Fruit fly (Drosophila melanogaster): ENCODE results near the gene CG4953.

Gene CG4953

DNA sequence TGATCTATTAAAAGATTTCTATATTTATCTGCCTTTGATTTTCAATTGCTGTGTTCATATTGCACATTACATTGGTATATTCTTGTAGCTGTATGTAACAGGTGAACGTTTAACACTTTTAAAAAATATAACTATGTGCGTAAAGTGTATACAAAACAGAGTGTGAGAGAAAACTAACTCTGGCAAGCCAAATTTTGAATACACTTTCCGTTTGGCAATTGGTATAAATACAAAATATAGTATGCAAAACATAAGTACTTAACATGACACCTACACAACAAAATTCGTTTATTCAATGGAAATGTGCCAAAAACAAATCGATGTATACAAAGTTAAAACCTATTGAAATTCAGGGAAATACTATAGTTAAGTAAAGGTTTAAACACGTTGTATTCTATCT is 33.7 kb upstream of the CG4953 start:
- TF ChIP-seq insv (optimal IDR thresholded peaks at IDR 0.05) (no peak), h (optimal IDR thresholded peaks at IDR 0.05) (no peak), psq (optimal IDR thresholded peaks at IDR 0.05) (no peak)

DNA sequence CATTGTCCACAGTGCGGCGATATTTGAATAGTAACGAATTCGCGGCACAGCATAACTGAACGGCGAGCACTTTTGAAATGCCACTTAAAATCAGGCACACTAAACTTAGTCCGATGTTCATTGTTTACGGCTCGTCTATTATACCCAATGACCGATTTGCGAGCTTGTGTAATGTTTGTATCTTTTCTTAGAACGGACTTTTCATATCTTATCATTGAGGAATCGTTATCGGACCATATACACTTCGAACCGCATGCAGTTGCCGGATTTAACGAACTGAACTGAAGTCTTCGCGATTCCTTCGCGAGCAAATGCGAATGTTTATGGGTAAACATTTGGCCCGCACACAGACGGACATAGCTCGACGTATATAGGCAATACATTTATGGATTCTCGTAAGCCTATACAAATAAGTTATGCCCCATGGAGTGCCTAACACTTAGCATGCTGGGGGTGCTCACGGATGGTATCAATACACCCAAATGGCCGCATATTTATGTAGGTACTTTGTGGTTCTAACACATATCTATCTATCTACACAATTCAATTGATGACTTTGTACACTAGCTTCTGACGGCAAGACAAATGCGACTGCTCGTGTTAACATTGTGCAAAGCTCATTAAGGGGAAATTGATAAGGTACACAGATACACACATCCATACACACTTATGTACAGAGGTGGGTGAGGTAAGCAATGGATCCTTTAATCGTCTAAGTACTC is 28.6 kb upstream of the CG4953 start, which contains the start of gene mthl15:
mthl15 (minus strand) TSS at position 593 of the 722 bp plus-strand sequence.
- TF ChIP-seq h (optimal IDR thresholded peaks at IDR 0.05), result no peak
- TF ChIP-seq Myc (optimal IDR thresholded peaks at IDR 0.05), result no peak
- TF ChIP-seq insv (optimal IDR thresholded peaks at IDR 0.05), result no peak
- TF ChIP-seq psq (optimal IDR thresholded peaks at IDR 0.05), result no peak
- no peak for TF ChIP-seq Sin3A (optimal IDR thresholded peaks at IDR 0.05)
- TF ChIP-seq ttk (optimal IDR thresholded peaks at IDR 0.05), result no peak

- no peak for TF ChIP-seq Myc (optimal IDR thresholded peaks at IDR 0.05)
- no peak for TF ChIP-seq ttk (optimal IDR thresholded peaks at IDR 0.05)
- no peak for TF ChIP-seq insv (optimal IDR thresholded peaks at IDR 0.05)
- TF ChIP-seq psq (optimal IDR thresholded peaks at IDR 0.05), result no peak
- TF ChIP-seq Sin3A (optimal IDR thresholded peaks at IDR 0.05), result no peak
- no peak for TF ChIP-seq h (optimal IDR thresholded peaks at IDR 0.05)
Measured at dm6 chr2L:10238726-10239652, 27.5 kb upstream of the CG4953 start, which contains the start of gene me31B. me31B (plus strand) TSS chr2L:10239341.

dm6 chr2L:10246785-10247190 is 19.7 kb upstream of the CG4953 start, which contains the start of gene chico:
chico (minus strand) TSS chr2L:10247078.
- TF ChIP-seq insv (optimal IDR thresholded peaks at IDR 0.05) (no peak), psq (optimal IDR thresholded peaks at IDR 0.05) (no peak), Sin3A (optimal IDR thresholded peaks at IDR 0.05) (no peak), ttk (optimal IDR thresholded peaks at IDR 0.05) (no peak), h (optimal IDR thresholded peaks at IDR 0.05) (no peak), Myc (optimal IDR thresholded peaks at IDR 0.05) (no peak)

DNA sequence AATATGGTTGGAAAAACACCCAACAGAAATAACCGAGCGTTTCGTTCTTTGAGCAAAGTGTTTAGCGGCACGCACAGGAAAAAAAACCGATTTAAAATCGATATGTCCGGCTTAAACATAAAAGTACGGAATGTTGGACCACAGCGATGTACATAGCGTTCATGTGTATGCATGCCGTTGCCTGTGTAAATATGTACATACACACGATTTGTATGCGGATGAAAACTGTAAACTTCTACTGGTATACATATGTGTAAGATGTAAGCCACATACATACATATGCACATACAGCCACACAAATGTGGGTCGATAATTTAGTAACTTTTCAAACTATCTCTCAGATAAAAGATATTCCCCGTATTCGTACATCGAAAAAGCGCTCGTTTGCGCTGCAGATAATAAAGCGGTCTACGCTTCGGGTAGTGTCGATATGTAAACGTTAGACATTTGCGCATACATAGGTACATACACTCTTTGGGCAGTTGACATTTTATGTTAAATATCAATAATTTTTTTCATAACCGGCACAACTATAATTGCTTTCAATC is 16.8 kb upstream of the CG4953 start:
- TF ChIP-seq h (optimal IDR thresholded peaks at IDR 0.05) (no peak), psq (optimal IDR thresholded peaks at IDR 0.05) (no peak), Myc (optimal IDR thresholded peaks at IDR 0.05) (no peak), insv (optimal IDR thresholded peaks at IDR 0.05) (no peak), ttk (optimal IDR thresholded peaks at IDR 0.05) (no peak), Sin3A (optimal IDR thresholded peaks at IDR 0.05) (no peak)

DNA sequence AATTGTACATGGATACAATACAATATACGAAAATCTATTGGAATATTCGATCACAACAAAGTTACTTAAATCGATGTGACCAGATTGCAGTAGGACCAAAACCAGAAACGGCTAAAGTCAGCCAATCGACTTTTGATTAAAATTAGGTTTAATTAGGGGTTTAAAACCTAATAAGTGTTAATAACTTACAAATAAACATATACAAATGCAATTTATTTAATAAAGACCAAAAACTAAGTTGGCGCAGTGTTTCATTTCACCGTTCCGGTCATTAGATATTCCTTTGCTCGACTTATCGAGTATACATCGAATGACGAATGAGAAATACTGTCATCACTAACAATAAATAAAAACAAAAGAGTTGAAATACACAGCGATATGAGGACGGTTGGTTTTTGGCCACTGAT is 16.1 kb upstream of the CG4953 start, which contains the start of the genes bsk and CG31717:
bsk (minus strand) TSS at position 61 of the 407 bp plus-strand sequence.
CG31717 (plus strand) TSS at position 297 of the 407 bp plus-strand sequence.
- no peak for TF ChIP-seq Sin3A (optimal IDR thresholded peaks at IDR 0.05)
- no peak for TF ChIP-seq insv (optimal IDR thresholded peaks at IDR 0.05)

- no peak for TF ChIP-seq Sin3A (optimal IDR thresholded peaks at IDR 0.05)
- no peak for TF ChIP-seq ttk (optimal IDR thresholded peaks at IDR 0.05)
- no peak for TF ChIP-seq insv (optimal IDR thresholded peaks at IDR 0.05)
- TF ChIP-seq h (optimal IDR thresholded peaks at IDR 0.05), result no peak
- no peak for TF ChIP-seq Myc (optimal IDR thresholded peaks at IDR 0.05)
- TF ChIP-seq psq (optimal IDR thresholded peaks at IDR 0.05), result no peak
Measured at dm6 chr2L:10251592-10251991, 14.9 kb upstream of the CG4953 start, which contains the start of gene Ror. Ror (plus strand) TSS chr2L:10251843.

dm6 chr2L:10255725-10256158 is 10.8 kb upstream of the CG4953 start, which contains the start of gene CG5676:
CG5676 (minus strand) TSS chr2L:10255891.
- TF ChIP-seq Myc (optimal IDR thresholded peaks at IDR 0.05) (no peak), h (optimal IDR thresholded peaks at IDR 0.05) (no peak), Sin3A (optimal IDR thresholded peaks at IDR 0.05) (no peak), ttk (optimal IDR thresholded peaks at IDR 0.05) (no peak), psq (optimal IDR thresholded peaks at IDR 0.05) (no peak), insv (optimal IDR thresholded peaks at IDR 0.05) (no peak)

- TF ChIP-seq Sin3A (optimal IDR thresholded peaks at IDR 0.05) (no peak), psq (optimal IDR thresholded peaks at IDR 0.05) (no peak), h (optimal IDR thresholded peaks at IDR 0.05) (no peak), Myc (optimal IDR thresholded peaks at IDR 0.05) (no peak), insv (optimal IDR thresholded peaks at IDR 0.05) (no peak), ttk (optimal IDR thresholded peaks at IDR 0.05) (no peak)
Measured at dm6 chr2L:10259960-10260749, 6.3 kb upstream of the CG4953 start.

DNA sequence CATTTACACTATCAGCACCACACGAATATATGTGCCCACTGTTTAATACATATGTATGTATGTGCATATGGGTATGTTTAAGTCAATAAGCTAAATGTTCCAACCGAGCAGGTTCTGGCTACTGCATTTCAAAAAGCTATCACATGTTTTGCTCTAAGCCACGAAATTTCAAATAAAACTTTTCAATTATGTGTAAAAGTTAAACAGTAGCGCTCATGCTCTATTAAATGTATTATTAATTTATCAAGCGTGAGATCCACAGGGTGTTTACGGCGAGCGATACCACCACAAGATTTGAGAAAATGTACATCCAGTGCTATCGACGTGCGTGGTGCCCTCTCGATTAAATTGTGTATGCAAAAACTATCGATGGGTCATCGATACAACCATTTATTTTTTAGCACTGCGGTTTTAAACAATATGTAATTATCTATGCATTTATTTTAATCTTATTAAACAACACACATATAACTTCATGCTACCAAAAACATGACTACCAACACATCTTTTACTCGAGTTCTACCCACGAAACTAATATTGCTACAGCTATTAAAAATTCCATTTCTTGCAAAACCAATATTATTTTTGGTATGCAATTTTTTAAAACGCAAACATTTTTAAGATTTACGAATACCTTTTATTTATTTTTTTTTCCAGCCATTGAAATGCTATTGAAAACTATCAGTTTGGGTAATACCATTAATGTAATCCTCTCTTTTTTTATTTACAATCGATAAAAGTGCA is 5.6 kb upstream of the CG4953 start, which contains the start of gene Pten:
Pten (minus strand) TSS at position 300 of the 744 bp plus-strand sequence.
- TF ChIP-seq insv (optimal IDR thresholded peaks at IDR 0.05) (no peak), psq (optimal IDR thresholded peaks at IDR 0.05) (no peak), Myc (optimal IDR thresholded peaks at IDR 0.05) (no peak), Sin3A (optimal IDR thresholded peaks at IDR 0.05) (no peak), ttk (optimal IDR thresholded peaks at IDR 0.05) (no peak)

Data from Kc167 (cell line).